Worm (Caenorhabditis elegans) whole organism, L3 larva: ENCODE data around the gene ZC404.16.

ENCODE experiments used
- daf-12 ChIP-seq: fragments of 150-350 bp; optimal IDR thresholded peaks from 2 replicates; lab custom pipeline; 2014; ENCODE audit warnings: missing biosample characterization, missing genetic modification reagents, missing genetic modification characterization
- jun-1 ChIP-seq: fragments of 150-350 bp; optimal IDR thresholded peaks from 2 replicates; lab custom pipeline; 2014; ENCODE audit warnings: missing biosample characterization, missing genetic modification reagents, missing genetic modification characterization
- nhr-28 ChIP-seq: fragments of 150-350 bp; optimal IDR thresholded peaks from 2 replicates; lab custom pipeline; 2014; ENCODE audit warnings: missing biosample characterization, missing genetic modification characterization
- pha-4 ChIP-seq: fragments of 150-350 bp; optimal IDR thresholded peaks from 2 replicates; lab custom pipeline; 2014; ENCODE audit warnings: missing biosample characterization, missing genetic modification reagents, missing genetic modification characterization

ce11 chrV:6792973-6793372 is 19.3 kb upstream of the ZC404.16 start:
- TF ChIP-seq daf-12 (tag; lab: Kevin White, UChicago) (no peak), nhr-28 (no peak), pha-4 (peak; percentile 7), jun-1 (tag; lab: Kevin White, UChicago) (no peak)
